Worm (Caenorhabditis elegans) whole organism, young adult: ENCODE measurements around the gene K05F6.4.

Experiments used
- ZK185.1 ChIP-seq: sonication (generic microtip); optimal IDR thresholded peaks from 2 replicates; lab custom pipeline; 2016; ENCODE audit warnings: mild to moderate bottlenecking, missing genetic modification characterization, missing compliant biosample characterization; ENCODE audit not compliant: poor library complexity, severe bottlenecking
- akir-1 ChIP-seq: fragments of 200-800 bp; sonication (Bioruptor generic); optimal IDR thresholded peaks from 2 replicates; lab custom pipeline; 2018; ENCODE audit warnings: mild to moderate bottlenecking, missing genetic modification characterization, moderate library complexity, missing compliant biosample characterization
- chd-7 ChIP-seq: sonication (generic microtip); optimal IDR thresholded peaks from 2 replicates; lab custom pipeline; 2016; ENCODE audit warnings: mild to moderate bottlenecking, missing genetic modification characterization, moderate library complexity, missing compliant biosample characterization
- nfyb-1 ChIP-seq: fragments of 200-800 bp; sonication (Bioruptor generic); IDR thresholded peaks from 2 replicates; pipeline ENCODE4 v1.3.6; 2022; ENCODE audit warnings: missing genetic modification reagents, missing genetic modification characterization, missing compliant biosample characterization
- pbrm-1 ChIP-seq: fragments of 200-800 bp; sonication (Bioruptor generic); IDR thresholded peaks from 2 replicates; pipeline ENCODE4 v1.3.6; 2022; ENCODE audit warnings: missing genetic modification reagents, missing genetic modification characterization, missing compliant biosample characterization
- pha-4 ChIP-seq: fragments of 150-350 bp; sonication (generic microtip); optimal IDR thresholded peaks from 2 replicates; lab custom pipeline; 2014; ENCODE audit warnings: missing biosample characterization, missing genetic modification reagents, missing genetic modification characterization
- unc-62 ChIP-seq: fragments of 150-350 bp; optimal IDR thresholded peaks from 2 replicates; lab custom pipeline; 2014; ENCODE audit warnings: missing biosample characterization, missing genetic modification reagents, missing genetic modification characterization
- ztf-26 ChIP-seq: sonication (generic microtip); optimal IDR thresholded peaks from 2 replicates; lab custom pipeline; 2017; ENCODE audit warnings: missing genetic modification characterization, missing compliant biosample characterization

DNA sequence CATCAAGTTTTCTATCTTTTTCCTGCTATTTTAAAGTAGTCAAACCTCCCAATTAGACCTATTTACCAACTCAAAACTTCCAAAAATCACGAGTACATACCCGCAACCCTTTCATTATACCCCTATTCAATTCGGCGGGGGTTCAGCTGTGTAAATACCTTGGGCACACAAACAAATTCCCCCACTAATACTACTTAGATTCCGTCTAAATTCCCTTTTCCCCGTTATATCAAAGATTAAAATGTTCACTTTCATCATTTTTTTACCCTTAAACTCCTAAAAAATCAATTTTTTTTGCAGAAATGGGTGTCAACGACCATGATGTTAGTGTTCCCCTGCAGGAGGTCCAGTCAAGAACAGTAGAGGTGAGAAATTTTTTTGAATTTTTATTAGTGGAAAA, 39.0 kb upstream of the K05F6.4 start, which contains the start of gene fdgt-1:
- TF ChIP-seq unc-62 = no peak
- TF ChIP-seq pha-4 (tag; lab: Kevin White, UChicago) = no peak
- no peak for TF ChIP-seq chd-7
- TF ChIP-seq pbrm-1 (GFP tag; lab: Robert Waterston, UW) = no peak
- no peak for TF ChIP-seq ztf-26
- TF ChIP-seq ZK185.1 (tag; lab: Kevin White, UChicago) = no peak
- TF ChIP-seq akir-1 (GFP tag; lab: Kevin White, UChicago) = no peak
- TF ChIP-seq nfyb-1 (GFP tag; lab: Robert Waterston, UW) = no peak
